Fruit fly (Drosophila melanogaster): ENCODE results near the gene CG7857.
A peak's percentile ranks its signal among the peaks of the same experiment; 100 is the strongest.

- TF ChIP-seq slou (GFP tag; optimal IDR thresholded peaks at IDR 0.05) = no peak
- TF ChIP-seq grn (GFP tag; optimal IDR thresholded peaks at IDR 0.05) = no peak
- TF ChIP-seq CG17802 (tag; optimal IDR thresholded peaks at IDR 0.05) = no peak
- TF ChIP-seq Ets65A (GFP tag) = no peak
- TF ChIP-seq MESR4 (GFP tag; optimal IDR thresholded peaks at IDR 0.05) = peak; percentile 99
- TF ChIP-seq CG13894 (tag; optimal IDR thresholded peaks at IDR 0.05) = no peak
- TF ChIP-seq nerfin-1 (tag; optimal IDR thresholded peaks at IDR 0.05) = peak; percentile 21
- no peak for TF ChIP-seq CG11456 (GFP tag; IDR thresholded peaks at IDR 0.05)
- peak; percentile 16 for TF ChIP-seq HLHmδ (GFP tag; optimal IDR thresholded peaks at IDR 0.05)
- TF ChIP-seq Sox102F (GFP tag; optimal IDR thresholded peaks at IDR 0.05) = no peak
Observed at dm6 chr3L:15553993-15554644, 49.4 kb upstream of the CG7857 start, which contains the start of gene AGO2.
